Fruit fly (Drosophila melanogaster) whole organism, embryonic: ENCODE results near the gene Nxf3.

Experiments
- ATbp ChIP-seq: fragments of 200-800 bp; sonication (Bioruptor generic); optimal IDR thresholded peaks from 2 replicates; lab custom pipeline; 2017; ENCODE audit warnings: missing biosample characterization, mild to moderate bottlenecking, missing genetic modification characterization, missing genetic modification reagents
- Awh ChIP-seq: fragments of 200-800 bp; sonication (Bioruptor generic); IDR thresholded peaks from 2 replicates; pipeline ENCODE4, ENCODE4 v1.3.6; 2022; ENCODE audit warnings: missing biosample characterization, missing genetic modification characterization
- Bgb ChIP-seq: fragments of 200-800 bp; sonication (Bioruptor generic); IDR thresholded peaks from 2 replicates; pipeline ENCODE4 v1.3.6; 2022; ENCODE audit warnings: missing biosample characterization, missing genetic modification characterization; ENCODE audit not compliant: partially characterized antibody
- BtbVII ChIP-seq: fragments of 200-800 bp; sonication (Bioruptor generic); optimal IDR thresholded peaks from 3 replicates; lab custom pipeline; 2017; ENCODE audit warnings: missing biosample characterization, mild to moderate bottlenecking, missing genetic modification characterization
- CG11696 ChIP-seq: fragments of 200-800 bp; sonication (Bioruptor generic); IDR thresholded peaks from 2 replicates; pipeline ENCODE4 v1.3.6; 2022; ENCODE audit warnings: missing biosample characterization, missing genetic modification characterization
- CG12659 ChIP-seq: fragments of 200-800 bp; sonication (Bioruptor generic); optimal IDR thresholded peaks from 3 replicates; lab custom pipeline; 2017; ENCODE audit warnings: mild to moderate bottlenecking, missing biosample characterization, missing genetic modification reagents, missing genetic modification characterization
- CG13775 ChIP-seq: fragments of 200-800 bp; sonication (Bioruptor generic); optimal IDR thresholded peaks from 3 replicates; lab custom pipeline; 2017; ENCODE audit warnings: missing biosample characterization, mild to moderate bottlenecking, missing genetic modification characterization
- CG14050 ChIP-seq: fragments of 200-800 bp; sonication (Bioruptor generic); IDR thresholded peaks from 3 replicates; pipeline ENCODE4 v1.3.6; 2022; ENCODE audit warnings: missing biosample characterization, missing genetic modification characterization
- CG14965 ChIP-seq: fragments of 200-800 bp; sonication (Bioruptor generic); optimal IDR thresholded peaks from 2 replicates; lab custom pipeline; 2016; ENCODE audit warnings: missing biosample characterization, missing genetic modification characterization, borderline replicate concordance
- CG15601 ChIP-seq: fragments of 200-800 bp; sonication (Bioruptor generic); optimal IDR thresholded peaks from 3 replicates; lab custom pipeline; 2019; ENCODE audit warnings: missing biosample characterization, mild to moderate bottlenecking, missing genetic modification characterization, moderate library complexity
- CG31441 ChIP-seq: fragments of 200-800 bp; sonication (Bioruptor generic); IDR thresholded peaks from 2 replicates; pipeline ENCODE4 v1.3.6; 2022; ENCODE audit warnings: missing biosample characterization, missing genetic modification characterization
- CG42726 ChIP-seq: fragments of 200-800 bp; sonication (Bioruptor generic); IDR thresholded peaks from 2 replicates; pipeline ENCODE4 v1.3.6; 2022; ENCODE audit warnings: missing biosample characterization, missing genetic modification characterization; ENCODE audit not compliant: partially characterized antibody
- CG5180 ChIP-seq: fragments of 200-800 bp; sonication (Bioruptor generic); optimal IDR thresholded peaks from 3 replicates; lab custom pipeline; 2017; ENCODE audit warnings: missing biosample characterization, missing genetic modification characterization, mild to moderate bottlenecking, moderate library complexity, missing genetic modification reagents
- CG8944 ChIP-seq: fragments of 200-800 bp; sonication (Bioruptor generic); optimal IDR thresholded peaks from 3 replicates; lab custom pipeline; 2016; ENCODE audit warnings: missing biosample characterization, missing genetic modification characterization
- Dref ChIP-seq: fragments of 200-800 bp; sonication (Bioruptor generic); IDR thresholded peaks from 2 replicates; pipeline ENCODE4 v1.3.6; 2022; ENCODE audit warnings: missing biosample characterization, missing genetic modification characterization
- Fer2 ChIP-seq: fragments of 200-800 bp; sonication (Bioruptor generic); optimal IDR thresholded peaks from 2 replicates; lab custom pipeline; 2018; ENCODE audit warnings: missing biosample characterization, mild to moderate bottlenecking, missing genetic modification characterization, moderate library complexity
- H15 ChIP-seq: fragments of 200-800 bp; sonication (Bioruptor generic); IDR thresholded peaks from 3 replicates; pipeline ENCODE4 v1.3.6; 2022; ENCODE audit warnings: missing biosample characterization, missing genetic modification characterization
- HLH54F ChIP-seq: fragments of 200-800 bp; sonication (Bioruptor generic); optimal IDR thresholded peaks from 3 replicates; lab custom pipeline; 2016; ENCODE audit warnings: missing biosample characterization, missing genetic modification characterization
- Mrtf ChIP-seq: fragments of 200-800 bp; sonication (Bioruptor generic); IDR thresholded peaks from 3 replicates; pipeline ENCODE4 v1.3.6; 2022; ENCODE audit warnings: missing biosample characterization, missing genetic modification characterization
- NC2β ChIP-seq: fragments of 200-800 bp; sonication (Bioruptor generic); optimal IDR thresholded peaks from 2 replicates; lab custom pipeline; 2016; ENCODE audit warnings: missing biosample characterization, missing genetic modification characterization
- Nf-YC ChIP-seq: fragments of 200-800 bp; optimal IDR thresholded peaks from 3 replicates; lab custom pipeline; 2019; ENCODE audit warnings: missing biosample characterization, mild to moderate bottlenecking, missing genetic modification characterization, moderate library complexity
- Oli ChIP-seq: fragments of 200-800 bp; sonication (Bioruptor generic); optimal IDR thresholded peaks from 2 replicates; lab custom pipeline; 2018; ENCODE audit warnings: missing biosample characterization, mild to moderate bottlenecking, missing genetic modification characterization, moderate library complexity
- Sin3A ChIP-seq: fragments of >200 bp; optimal IDR thresholded peaks from 2 replicates; lab custom pipeline; 2018
- Sox102F ChIP-seq: fragments of 200-800 bp; sonication (Bioruptor generic); optimal IDR thresholded peaks from 2 replicates; lab custom pipeline; 2018; ENCODE audit warnings: missing biosample characterization, mild to moderate bottlenecking, missing genetic modification characterization, moderate library complexity
- Stat92E ChIP-seq, 3 experiments: fragments of >200 bp in 2 of 3; fragments of 200-800 bp in 1 of 3; sonication (Bioruptor generic) in 1 of 3; optimal IDR thresholded peaks; 2 replicates each; lab custom pipeline; 2017 to 2019; ENCODE audit warnings: missing biosample characterization in 3 of 3, missing genetic modification characterization in 3 of 3, mild to moderate bottlenecking in 1 of 3, moderate library complexity in 1 of 3
- YL-1 ChIP-seq: fragments of 200-800 bp; sonication (Bioruptor generic); optimal IDR thresholded peaks from 3 replicates; lab custom pipeline; 2017; ENCODE audit warnings: missing biosample characterization, mild to moderate bottlenecking, missing genetic modification characterization
- ac ChIP-seq: fragments of 200-800 bp; sonication (Bioruptor generic); optimal IDR thresholded peaks from 3 replicates; lab custom pipeline; 2017; ENCODE audit warnings: missing biosample characterization, mild to moderate bottlenecking, missing genetic modification characterization
- ara ChIP-seq: fragments of 200-800 bp; sonication (Bioruptor generic); IDR thresholded peaks from 2 replicates; pipeline ENCODE4 v1.3.6; 2022; ENCODE audit warnings: missing biosample characterization, missing genetic modification characterization
- bbx ChIP-seq: fragments of 200-800 bp; sonication (Bioruptor generic); IDR thresholded peaks from 2 replicates; pipeline ENCODE4 v1.3.6; 2022; ENCODE audit warnings: missing biosample characterization, missing genetic modification characterization; ENCODE audit not compliant: partially characterized antibody
- caup ChIP-seq: fragments of 200-800 bp; sonication (Bioruptor generic); optimal IDR thresholded peaks from 3 replicates; lab custom pipeline; 2017; ENCODE audit warnings: missing biosample characterization, mild to moderate bottlenecking, missing genetic modification characterization, moderate library complexity; ENCODE audit not compliant: severe bottlenecking
- crp ChIP-seq, 2 experiments: fragments of 200-800 bp; sonication (Bioruptor generic); optimal IDR thresholded peaks; 2 replicates in 1 of 2; 3 replicates in 1 of 2; lab custom pipeline; 2017; ENCODE audit warnings: missing biosample characterization in 2 of 2, missing genetic modification characterization in 2 of 2, mild to moderate bottlenecking in 1 of 2, moderate library complexity in 1 of 2
- eyg ChIP-seq: fragments of 200-800 bp; sonication (Bioruptor generic); optimal IDR thresholded peaks from 3 replicates; lab custom pipeline; 2016; ENCODE audit warnings: missing biosample characterization, missing genetic modification characterization
- hkb ChIP-seq, 2 experiments: fragments of 200-800 bp in 1 of 2; fragments of >200 bp in 1 of 2; sonication (Bioruptor generic) in 1 of 2; IDR thresholded peaks in 1 of 2; optimal IDR thresholded peaks in 1 of 2; 2 replicates each; pipeline versions ENCODE4 v1.3.6 to Lab custom; 2017 to 2022; ENCODE audit warnings: missing biosample characterization in 1 of 2, missing genetic modification characterization in 1 of 2
- kay ChIP-seq: fragments of 200-800 bp; sonication (Bioruptor generic); optimal IDR thresholded peaks from 2 replicates; lab custom pipeline; 2016; ENCODE audit warnings: missing biosample characterization, missing genetic modification characterization
- lmd ChIP-seq: fragments of 200-800 bp; sonication (Bioruptor generic); IDR thresholded peaks from 2 replicates; pipeline ENCODE4 v1.3.6; 2022; ENCODE audit warnings: missing biosample characterization, missing genetic modification characterization
- mam ChIP-seq: fragments of 200-800 bp; sonication (Bioruptor generic); optimal IDR thresholded peaks from 3 replicates; lab custom pipeline; 2016; ENCODE audit warnings: missing biosample characterization, missing genetic modification characterization
- oc ChIP-seq: fragments of 200-800 bp; sonication (Bioruptor generic); optimal IDR thresholded peaks from 2 replicates; lab custom pipeline; 2018; ENCODE audit warnings: missing biosample characterization, mild to moderate bottlenecking, missing genetic modification characterization, moderate library complexity
- pfk ChIP-seq: fragments of 200-800 bp; sonication (Bioruptor generic); optimal IDR thresholded peaks from 2 replicates; lab custom pipeline; 2018; ENCODE audit warnings: missing biosample characterization, mild to moderate bottlenecking, missing genetic modification characterization, moderate library complexity
- pros ChIP-seq: fragments of 200-800 bp; sonication (Bioruptor generic); optimal IDR thresholded peaks from 3 replicates; lab custom pipeline; 2019; ENCODE audit warnings: missing biosample characterization, mild to moderate bottlenecking, missing genetic modification characterization, moderate library complexity
- salm ChIP-seq: fragments of 200-800 bp; sonication (Bioruptor generic); optimal IDR thresholded peaks from 2 replicates; lab custom pipeline; 2018; ENCODE audit warnings: missing biosample characterization, mild to moderate bottlenecking, missing genetic modification characterization
- schlank ChIP-seq: fragments of 200-800 bp; sonication (Bioruptor generic); optimal IDR thresholded peaks from 2 replicates; lab custom pipeline; 2018; ENCODE audit warnings: missing biosample characterization, mild to moderate bottlenecking, missing genetic modification characterization
- slp2 ChIP-seq: fragments of 200-800 bp; sonication (Bioruptor generic); optimal IDR thresholded peaks from 2 replicates; lab custom pipeline; 2016; ENCODE audit warnings: missing biosample characterization, missing genetic modification characterization
- sug ChIP-seq: fragments of 200-800 bp; optimal IDR thresholded peaks from 2 replicates; lab custom pipeline; 2019; ENCODE audit warnings: missing biosample characterization, mild to moderate bottlenecking, missing genetic modification characterization, moderate library complexity
- toy ChIP-seq: fragments of 200-800 bp; sonication (Bioruptor generic); IDR thresholded peaks from 2 replicates; pipeline ENCODE4 v1.3.6; 2022; ENCODE audit warnings: missing biosample characterization, missing genetic modification characterization
- unpg ChIP-seq: fragments of 200-800 bp; sonication (Bioruptor generic); optimal IDR thresholded peaks from 3 replicates; lab custom pipeline; 2018; ENCODE audit warnings: missing biosample characterization, mild to moderate bottlenecking, missing genetic modification characterization, moderate library complexity
- usp ChIP-seq: fragments of >200 bp; optimal IDR thresholded peaks from 2 replicates; lab custom pipeline; 2017; ENCODE audit warnings: missing biosample characterization, missing genetic modification characterization
- zen2 ChIP-seq: fragments of 200-800 bp; sonication (Bioruptor generic); IDR thresholded peaks from 3 replicates; pipeline ENCODE4 v1.3.6; 2022; ENCODE audit warnings: missing biosample characterization, missing genetic modification characterization; ENCODE audit not compliant: partially characterized antibody

Gene Nxf3

dm6 chr3L:13938470-13939150 lies 26.4 kb upstream of the Nxf3 start (continued):
- TF ChIP-seq CG13775 (GFP tag; lab: Kevin White, UChicago) (peak; percentile 93), mam (GFP tag; lab: Kevin White, UChicago) (peak; percentile 89), crp (GFP tag; optimal IDR thresholded peaks at IDR 0.05; lab: Kevin White, UChicago) (peak in 1 of 2 experiments; percentile 48), NC2β (peak; percentile 82), eyg (GFP tag; lab: Kevin White, UChicago) (peak; percentile 91), CG12659 (GFP tag; lab: Kevin White, UChicago) (peak; percentile 96), ATbp (peak; percentile 75), pfk (no peak), ac (GFP tag; lab: Kevin White, UChicago) (peak; percentile 42), H15 (GFP tag; lab: Robert Waterston, UW) (peak; percentile 63; the same call in 1 of the 3 replicates), unpg (GFP tag; lab: Kevin White, UChicago) (peak; percentile 66), Awh (GFP tag; lab: Robert Waterston, UW) (0 out of 2 replicates have a peak, but pooled peaks have one; percentile 43), Bgb (no peak), Mrtf (GFP tag; lab: Robert Waterston, UW) (0 out of 3 replicates have a peak, but pooled peaks have one; percentile 60), Stat92E (GFP tag; optimal IDR thresholded peaks at IDR 0.05; lab: Kevin White, UChicago) (no peak), toy (GFP tag; lab: Robert Waterston, UW) (peak; percentile 19; the same call in 1 of the 2 replicates), HLH54F (GFP tag; lab: Kevin White, UChicago) (peak; percentile 92), lmd (peak; percentile 86), oc (tag; lab: Kevin White, UChicago) (no peak), sug (peak; percentile 91), schlank (tag; lab: Kevin White, UChicago) (peak; percentile 30), salm (peak; percentile 56), CG14050 (GFP tag; lab: Robert Waterston, UW) (no peak; the same call in 2 of the 3 replicates), YL-1 (GFP tag; lab: Kevin White, UChicago) (peak; percentile 58), CG15601 (tag; lab: Kevin White, UChicago) (peak; percentile 83), zen2 (no peak), Dref (GFP tag; lab: Robert Waterston, UW) (no peak), CG8944 (peak; percentile 76), CG11696 (GFP tag; lab: Robert Waterston, UW) (0 out of 2 replicates have a peak, but pooled peaks have one; percentile 19), kay (peak; percentile 68), pros (GFP tag; lab: Kevin White, UChicago) (no peak), Oli (tag; lab: Kevin White, UChicago) (peak; percentile 95), caup (GFP tag; lab: Kevin White, UChicago) (peak; percentile 86), BtbVII (GFP tag; lab: Kevin White, UChicago) (peak; percentile 85), bbx (no peak; the same call in 1 of the 2 replicates), CG31441 (GFP tag; lab: Robert Waterston, UW) (peak; percentile 92), ara (GFP tag; lab: Robert Waterston, UW) (peak; percentile 52), CG5180 (GFP tag; lab: Kevin White, UChicago) (peak; percentile 81), CG42726 (GFP tag; lab: Robert Waterston, UW) (no peak), Sox102F (GFP tag; lab: Kevin White, UChicago) (peak; percentile 86), slp2 (GFP tag; lab: Kevin White, UChicago) (peak; percentile 89), usp (GFP tag; lab: Kevin White, UChicago) (no peak), Sin3A (lab: Kevin White, UChicago) (no peak), Nf-YC (tag; lab: Kevin White, UChicago) (peak; percentile 89), CG14965 (GFP tag; lab: Kevin White, UChicago) (peak; percentile 66), hkb (optimal IDR thresholded peaks at IDR 0.05; lab: Kevin White, UChicago) (no peak), hkb (GFP tag; IDR thresholded peaks at IDR 0.05; lab: Robert Waterston, UW) (peak; percentile 76), Fer2 (tag; lab: Kevin White, UChicago) (peak; percentile 65)
